Worm (Caenorhabditis elegans) whole organism, L2 larva: ENCODE data around the gene srw-38.

ENCODE experiments used
- C34F6.9 ChIP-seq: fragments of 150-350 bp; optimal IDR thresholded peaks from 2 replicates; lab custom pipeline; 2014; ENCODE audit warnings: missing biosample characterization, missing genetic modification characterization
- R02D3.7 ChIP-seq: fragments of 150-350 bp; optimal IDR thresholded peaks from 2 replicates; lab custom pipeline; 2014; ENCODE audit warnings: missing biosample characterization, missing genetic modification characterization
- aly-2 ChIP-seq: fragments of 150-350 bp; optimal IDR thresholded peaks from 2 replicates; lab custom pipeline; 2014; ENCODE audit warnings: missing biosample characterization, missing genetic modification characterization
- ceh-16 ChIP-seq: fragments of 150-350 bp; optimal IDR thresholded peaks from 2 replicates; lab custom pipeline; 2014; ENCODE audit warnings: missing biosample characterization, missing genetic modification characterization
- ceh-82 ChIP-seq: fragments of 150-350 bp; optimal IDR thresholded peaks from 2 replicates; lab custom pipeline; 2014; ENCODE audit warnings: missing biosample characterization, missing genetic modification characterization
- crh-2 ChIP-seq: sonication (generic microtip); optimal IDR thresholded peaks from 2 replicates; lab custom pipeline; 2017; ENCODE audit warnings: missing biosample characterization, missing genetic modification characterization
- dmd-4 ChIP-seq: sonication (generic microtip); optimal IDR thresholded peaks from 2 replicates; lab custom pipeline; 2017; ENCODE audit warnings: missing biosample characterization, missing genetic modification characterization
- egl-27 ChIP-seq: sonication (generic microtip); optimal IDR thresholded peaks from 3 replicates; lab custom pipeline; 2017; ENCODE audit warnings: missing biosample characterization, missing genetic modification reagents, missing genetic modification characterization
- elt-1 ChIP-seq: fragments of 150-350 bp; optimal IDR thresholded peaks from 2 replicates; lab custom pipeline; 2014; ENCODE audit warnings: missing biosample characterization, missing genetic modification characterization
- fos-1 ChIP-seq: fragments of 150-350 bp; optimal IDR thresholded peaks from 2 replicates; lab custom pipeline; 2014; ENCODE audit warnings: missing biosample characterization, missing genetic modification characterization
- gmeb-1 ChIP-seq: fragments of 150-350 bp; optimal IDR thresholded peaks from 2 replicates; lab custom pipeline; 2014; ENCODE audit warnings: missing biosample characterization, missing genetic modification characterization
- lin-11 ChIP-seq: fragments of 150-350 bp; sonication (generic microtip); optimal IDR thresholded peaks from 2 replicates; lab custom pipeline; 2014; ENCODE audit warnings: missing biosample characterization, missing genetic modification characterization, inconsistent platforms, mixed read lengths
- lsy-2 ChIP-seq, 2 experiments: fragments of 150-350 bp in 1 of 2; sonication (generic microtip) in 1 of 2; optimal IDR thresholded peaks; 2 replicates each; lab custom pipeline; 2014 to 2017; ENCODE audit warnings: missing biosample characterization in 2 of 2, missing genetic modification characterization in 2 of 2
- mab-5 ChIP-seq: fragments of 150-350 bp; optimal IDR thresholded peaks from 2 replicates; lab custom pipeline; 2014; ENCODE audit warnings: missing biosample characterization, missing genetic modification characterization
- mbf-1 ChIP-seq: sonication (generic microtip); optimal IDR thresholded peaks from 2 replicates; lab custom pipeline; 2017; ENCODE audit warnings: missing biosample characterization, missing genetic modification characterization
- nhr-11 ChIP-seq: fragments of 150-350 bp; optimal IDR thresholded peaks from 2 replicates; lab custom pipeline; 2014; ENCODE audit warnings: missing biosample characterization, missing genetic modification characterization
- nhr-23 ChIP-seq: fragments of 150-350 bp; optimal IDR thresholded peaks from 2 replicates; lab custom pipeline; 2014; ENCODE audit warnings: missing biosample characterization, missing genetic modification reagents, missing genetic modification characterization
- nhr-237 ChIP-seq: fragments of 150-350 bp; optimal IDR thresholded peaks from 2 replicates; lab custom pipeline; 2014; ENCODE audit warnings: missing biosample characterization, missing genetic modification characterization
- nhr-25 ChIP-seq: fragments of 150-350 bp; sonication (generic microtip); optimal IDR thresholded peaks from 3 replicates; lab custom pipeline; 2014; ENCODE audit warnings: missing biosample characterization, missing genetic modification characterization
- nhr-6 ChIP-seq: fragments of 150-350 bp; optimal IDR thresholded peaks from 2 replicates; lab custom pipeline; 2014; ENCODE audit warnings: missing biosample characterization, missing genetic modification characterization
- nhr-77 ChIP-seq: fragments of 150-350 bp; optimal IDR thresholded peaks from 2 replicates; lab custom pipeline; 2014; ENCODE audit warnings: missing biosample characterization, missing genetic modification characterization
- peb-1 ChIP-seq: fragments of 150-350 bp; optimal IDR thresholded peaks from 2 replicates; lab custom pipeline; 2014; ENCODE audit warnings: missing biosample characterization, missing genetic modification characterization
- sem-4 ChIP-seq: fragments of 150-350 bp; optimal IDR thresholded peaks from 2 replicates; lab custom pipeline; 2014; ENCODE audit warnings: missing biosample characterization, missing genetic modification reagents, missing genetic modification characterization
- sma-9 ChIP-seq, 2 experiments: fragments of 150-350 bp in 1 of 2; sonication (generic microtip) in 1 of 2; optimal IDR thresholded peaks; 2 replicates each; lab custom pipeline; 2014 to 2016; ENCODE audit warnings: missing genetic modification characterization in 2 of 2, mild to moderate bottlenecking in 1 of 2, missing biosample characterization in 1 of 2, missing compliant biosample characterization in 1 of 2, missing genetic modification reagents in 1 of 2, moderate library complexity in 1 of 2
- unc-39 ChIP-seq: fragments of 150-350 bp; optimal IDR thresholded peaks from 2 replicates; lab custom pipeline; 2014; ENCODE audit warnings: missing biosample characterization, missing genetic modification characterization
- unc-55 ChIP-seq: fragments of 150-350 bp; sonication (generic microtip); optimal IDR thresholded peaks from 3 replicates; lab custom pipeline; 2014; ENCODE audit warnings: missing biosample characterization, missing genetic modification reagents, missing genetic modification characterization
- unc-62 ChIP-seq: fragments of 150-350 bp; optimal IDR thresholded peaks from 2 replicates; lab custom pipeline; 2014; ENCODE audit warnings: missing biosample characterization, missing genetic modification reagents, missing genetic modification characterization
- zag-1 ChIP-seq: fragments of 150-350 bp; optimal IDR thresholded peaks from 2 replicates; lab custom pipeline; 2014; ENCODE audit warnings: missing biosample characterization, missing genetic modification characterization

srw-38 gene

DNA sequence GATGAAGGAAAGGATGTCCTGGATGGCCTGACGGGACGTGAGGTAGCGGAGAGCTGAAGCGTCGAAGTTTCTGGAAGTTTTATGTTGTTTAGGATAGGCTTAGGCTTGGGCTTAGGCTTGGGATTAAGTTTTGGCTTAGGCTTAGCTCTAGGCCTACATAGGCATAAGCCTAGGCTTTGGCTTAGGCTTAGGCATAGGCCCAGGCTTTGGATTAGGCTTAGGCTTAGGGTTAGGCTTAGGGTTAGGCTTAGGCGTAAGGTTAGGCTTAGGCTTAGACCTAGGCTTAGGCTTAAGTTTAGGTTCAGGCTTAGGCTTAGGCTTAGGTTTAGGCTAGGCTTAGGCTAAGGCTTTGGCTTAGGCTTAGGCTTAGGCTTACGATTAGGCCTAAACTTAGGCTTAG is 7.0 kb upstream of the srw-38 start:
- no peak for TF ChIP-seq unc-62 (GFP tag; lab: Kevin White, UChicago)
- TF ChIP-seq R02D3.7 (tag; lab: Kevin White, UChicago), result no peak
- no peak for TF ChIP-seq nhr-237 (tag; lab: Kevin White, UChicago)
- TF ChIP-seq nhr-25 (tag; lab: Kevin White, UChicago), result no peak

DNA sequence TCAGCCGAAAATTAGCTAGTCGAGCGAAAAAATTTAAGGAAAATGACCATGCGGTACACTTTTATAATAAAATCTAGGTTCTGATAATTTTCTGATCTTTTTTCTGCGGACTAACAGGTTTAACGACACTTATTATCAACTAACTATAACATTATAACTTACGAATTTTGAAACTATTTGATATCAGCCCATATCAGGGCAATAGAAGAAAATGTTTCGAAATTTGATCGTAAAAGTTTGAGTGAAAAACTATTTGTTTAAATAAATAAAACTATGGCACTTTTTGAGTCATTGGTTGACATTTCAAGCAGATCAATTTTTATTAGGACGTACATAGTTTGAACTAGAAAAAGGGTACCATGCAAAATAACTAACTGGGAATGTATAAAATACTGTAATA is 5.4 kb upstream of the srw-38 start, which contains the start of gene pcp-4:
TSS of gene pcp-4 (minus strand) at position 197 of the 400 bp plus-strand sequence.
- TF ChIP-seq lsy-2 (tag; optimal IDR thresholded peaks at IDR 0.05; lab: Kevin White, UChicago) (no peak), fos-1 (peak; percentile 53), elt-1 (tag; lab: Kevin White, UChicago) (no peak)

DNA sequence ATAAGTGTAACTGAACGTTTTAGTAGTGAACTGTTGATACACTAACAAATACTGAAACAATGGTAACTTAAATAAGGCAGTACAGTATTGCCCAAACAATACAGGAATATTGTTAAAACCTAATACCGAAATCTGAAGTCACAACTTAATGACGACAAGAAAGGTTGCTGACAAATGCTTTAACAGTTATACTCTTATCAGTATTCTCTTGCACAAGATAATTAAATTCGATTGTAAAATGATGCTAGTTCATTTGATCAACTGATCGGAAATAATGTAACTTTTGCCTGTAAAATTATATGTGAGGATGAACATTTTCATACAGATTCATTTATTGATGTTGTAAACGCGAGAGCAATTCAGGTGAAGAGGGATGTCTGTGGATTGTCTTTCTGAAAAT is 4.7 kb upstream of the srw-38 start:
- no peak for TF ChIP-seq aly-2 (tag; lab: Kevin White, UChicago)
- TF ChIP-seq zag-1 (tag; lab: Kevin White, UChicago), result no peak
- TF ChIP-seq nhr-11 (tag; lab: Kevin White, UChicago), result no peak
- TF ChIP-seq peb-1 (tag; lab: Kevin White, UChicago), result no peak
- TF ChIP-seq gmeb-1 (tag; lab: Kevin White, UChicago), result no peak
- peak; percentile 63 for TF ChIP-seq fos-1

DNA sequence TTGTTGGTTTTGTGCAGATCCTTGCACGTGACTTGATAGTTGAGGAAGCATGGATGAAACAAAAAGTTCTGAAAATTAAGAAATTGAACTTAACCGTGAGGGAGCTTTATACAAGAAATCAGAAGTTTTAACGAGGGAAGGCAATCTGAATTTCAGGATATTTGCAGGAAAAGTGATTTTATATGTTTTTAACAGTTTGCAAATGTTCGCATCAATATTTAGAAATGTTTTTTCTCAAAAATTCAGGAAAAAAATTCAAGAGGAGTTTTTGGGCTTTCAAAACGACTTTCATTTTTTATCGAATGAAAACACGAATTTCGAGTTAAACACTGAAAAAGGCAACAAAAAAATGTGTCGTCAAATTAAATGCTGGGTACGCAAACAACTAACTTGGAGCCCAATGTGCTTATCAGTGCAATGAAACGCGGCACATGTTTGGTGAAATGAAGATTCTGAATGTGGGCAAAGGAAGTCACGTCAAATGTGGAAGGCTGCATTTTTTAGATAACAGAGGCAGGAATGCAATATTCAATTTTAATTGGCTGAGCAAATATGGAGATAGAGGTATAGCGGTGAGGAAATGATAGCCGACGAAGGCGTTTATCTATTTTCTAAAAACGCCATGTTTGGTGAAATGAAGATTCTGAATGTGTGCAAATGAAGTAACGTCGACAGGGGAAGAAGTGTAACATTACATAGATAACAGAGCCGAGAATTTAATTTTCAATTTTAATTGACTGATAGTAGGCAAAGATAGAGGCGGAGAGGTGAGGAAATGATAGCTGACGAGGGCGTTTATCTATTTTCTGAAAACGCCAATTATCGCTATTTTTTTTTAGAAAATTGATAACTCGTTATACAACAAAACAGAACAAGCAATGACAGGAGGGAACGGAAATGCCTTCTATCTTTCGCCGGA is 9.9 kb downstream of the srw-38 start, which contains the start of gene Y116F11B.6:
TSS of gene Y116F11B.6 (minus strand) at position 51 of the 919 bp plus-strand sequence.
- peak; percentile 1 for TF ChIP-seq fos-1
- peak; percentile 10 for TF ChIP-seq crh-2 (tag; lab: Kevin White, UChicago)
- TF ChIP-seq nhr-6 (tag; lab: Kevin White, UChicago), result no peak
- no peak for TF ChIP-seq ceh-16 (tag; lab: Kevin White, UChicago)

DNA sequence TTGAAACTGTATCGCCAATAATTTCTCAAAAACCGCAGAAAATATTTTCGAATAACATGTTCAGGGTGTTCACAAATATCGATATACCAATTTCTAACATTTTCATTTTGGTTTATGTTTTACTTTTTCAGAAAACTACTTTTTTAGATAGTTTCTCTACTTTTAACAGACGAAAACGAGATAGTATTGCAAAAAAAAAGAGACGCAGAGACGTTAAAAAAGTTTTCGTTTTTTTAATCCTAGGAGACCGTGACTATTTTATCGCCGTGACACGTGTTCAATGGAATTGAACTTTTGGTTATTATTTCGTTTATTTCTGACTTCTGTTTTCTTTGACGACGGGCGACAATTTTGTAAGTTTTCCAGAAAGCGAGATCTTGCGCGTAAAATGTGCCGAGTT is 11.8 kb downstream of the srw-38 start, which contains the start of gene Y116F11B.7:
TSS of gene Y116F11B.7 (plus strand) at position 301 of the 400 bp plus-strand sequence.
- TF ChIP-seq sem-4 (tag; lab: Kevin White, UChicago) (no peak), C34F6.9 (no peak), crh-2 (tag; lab: Kevin White, UChicago) (no peak), lin-11 (tag; lab: Kevin White, UChicago) (no peak), sma-9 (GFP tag; optimal IDR thresholded peaks at IDR 0.05; lab: Kevin White, UChicago) (no peak), sma-9 (tag; optimal IDR thresholded peaks at IDR 0.05; lab: Kevin White, UChicago) (no peak)

DNA sequence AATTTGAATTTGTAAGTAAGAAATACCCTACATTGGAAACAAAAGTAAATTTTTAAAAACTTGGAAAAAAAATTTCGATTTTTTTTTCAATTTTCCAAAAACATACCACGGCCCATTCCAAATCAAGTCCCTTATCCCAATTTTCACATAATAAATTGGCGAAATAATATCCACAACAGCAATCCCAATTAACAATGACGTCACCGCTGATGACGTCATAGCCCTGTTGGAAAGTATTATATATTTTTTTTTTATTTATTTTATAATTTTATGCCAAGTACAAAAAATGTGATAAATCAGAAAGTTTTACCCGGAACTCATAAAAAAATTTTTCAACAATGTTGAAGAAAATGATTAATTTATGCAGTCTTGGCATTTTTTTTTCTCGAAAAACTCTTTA is 17.4 kb downstream of the srw-38 start:
- TF ChIP-seq unc-55 (GFP tag; lab: Kevin White, UChicago) (no peak), gmeb-1 (tag; lab: Kevin White, UChicago) (no peak), nhr-237 (tag; lab: Kevin White, UChicago) (no peak)
- TF ChIP-seq, all 48 proteins: peak for 0

DNA sequence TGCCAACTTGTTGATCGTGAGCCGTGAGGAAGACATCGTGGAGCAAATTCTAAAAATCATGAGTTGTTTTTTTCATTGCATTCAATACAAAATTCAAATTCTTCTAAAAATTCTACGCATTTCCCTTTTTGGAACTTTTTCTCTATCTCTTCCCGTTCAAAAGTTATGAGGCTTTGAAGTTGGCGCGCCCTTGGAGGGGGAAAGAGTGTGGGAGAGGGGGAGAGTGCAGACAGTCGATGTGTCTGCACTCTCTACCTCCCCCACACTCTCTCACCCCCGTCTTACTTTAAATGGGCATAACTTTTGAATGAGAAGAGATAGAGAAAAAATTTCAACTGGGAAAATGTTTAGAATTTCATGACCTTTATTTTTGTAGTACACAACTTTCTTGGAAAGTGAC is 20.1 kb downstream of the srw-38 start:
- TF ChIP-seq sma-9 (GFP tag; optimal IDR thresholded peaks at IDR 0.05; lab: Kevin White, UChicago), result no peak
- no peak for TF ChIP-seq sma-9 (tag; optimal IDR thresholded peaks at IDR 0.05; lab: Kevin White, UChicago)
- no peak for TF ChIP-seq mbf-1 (tag; lab: Kevin White, UChicago)
- no peak for TF ChIP-seq nhr-77
- no peak for TF ChIP-seq nhr-11 (tag; lab: Kevin White, UChicago)
- TF ChIP-seq, all 48 proteins: peak for 0

DNA sequence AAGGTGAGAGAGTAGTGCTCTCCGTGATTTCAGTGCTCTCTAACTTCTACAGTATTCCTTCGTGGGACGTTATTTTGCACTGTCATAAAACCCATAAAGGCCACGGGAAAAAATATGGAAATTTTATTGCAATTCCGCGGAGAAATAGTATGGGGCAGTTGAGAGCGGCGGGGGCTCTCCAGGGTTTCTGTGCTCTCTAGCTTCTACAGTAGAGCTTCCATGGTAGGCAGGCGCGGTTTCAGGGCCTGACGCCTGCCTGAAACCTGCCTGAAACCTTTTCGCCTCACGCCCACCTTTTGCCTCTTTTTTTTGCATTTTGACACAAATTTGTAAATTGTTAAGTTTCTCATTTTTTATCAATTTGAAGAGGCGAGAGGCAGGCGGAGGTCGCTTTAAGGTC is 20.7 kb downstream of the srw-38 start:
- TF ChIP-seq sma-9 (GFP tag; optimal IDR thresholded peaks at IDR 0.05; lab: Kevin White, UChicago), result no peak
- TF ChIP-seq sma-9 (tag; optimal IDR thresholded peaks at IDR 0.05; lab: Kevin White, UChicago), result no peak
- no peak for TF ChIP-seq unc-39 (tag; lab: Kevin White, UChicago)
- no peak for TF ChIP-seq nhr-77
- no peak for TF ChIP-seq dmd-4
- no peak for TF ChIP-seq egl-27
- no peak for TF ChIP-seq mab-5 (tag; lab: Kevin White, UChicago)
- TF ChIP-seq ceh-82, result no peak
- no peak for TF ChIP-seq zag-1 (tag; lab: Kevin White, UChicago)
- no peak for TF ChIP-seq nhr-23 (tag; lab: Kevin White, UChicago)
- TF ChIP-seq nhr-237 (tag; lab: Kevin White, UChicago), result no peak
